Worm (Caenorhabditis elegans) whole organism, early embryonic: ENCODE measurements around the gene ZK622.4.

Source experiments
- B0310.2 ChIP-seq: sonication (generic microtip); optimal IDR thresholded peaks from 2 replicates; lab custom pipeline; 2016; ENCODE audit warnings: mild to moderate bottlenecking, missing genetic modification characterization, missing compliant biosample characterization
- F13C5.2 ChIP-seq: sonication (generic microtip); optimal IDR thresholded peaks from 2 replicates; lab custom pipeline; 2017; ENCODE audit warnings: mild to moderate bottlenecking, missing genetic modification characterization, inconsistent platforms, missing compliant biosample characterization
- aly-1 ChIP-seq: sonication (generic microtip); optimal IDR thresholded peaks from 2 replicates; lab custom pipeline; 2016; ENCODE audit warnings: missing genetic modification characterization, missing compliant biosample characterization
- ama-1 ChIP-seq: fragments of 150-350 bp; optimal IDR thresholded peaks from 2 replicates; lab custom pipeline; 2014
- ceh-13 ChIP-seq: fragments of 200-800 bp; sonication (Bioruptor generic); optimal IDR thresholded peaks from 2 replicates; lab custom pipeline; 2018; ENCODE audit warnings: mild to moderate bottlenecking, missing genetic modification characterization, missing compliant biosample characterization
- ceh-36 ChIP-seq: sonication (generic microtip); optimal IDR thresholded peaks from 2 replicates; lab custom pipeline; 2016; ENCODE audit warnings: missing genetic modification characterization, inconsistent platforms, missing compliant biosample characterization
- ets-7 ChIP-seq: sonication (generic microtip); optimal IDR thresholded peaks from 2 replicates; lab custom pipeline; 2016; ENCODE audit warnings: missing genotype, missing genetic modification characterization, missing compliant biosample characterization
- flt-1 ChIP-seq: fragments of 200-800 bp; sonication (Bioruptor generic); IDR thresholded peaks from 2 replicates; pipeline ENCODE4 v1.3.6; 2022; ENCODE audit warnings: missing genetic modification characterization, missing compliant biosample characterization
- hmbx-1 ChIP-seq: sonication (generic microtip); optimal IDR thresholded peaks from 2 replicates; lab custom pipeline; 2016; ENCODE audit warnings: mild to moderate bottlenecking, missing genetic modification characterization, missing compliant biosample characterization
- hmg-4 ChIP-seq: fragments of 200-800 bp; sonication (Bioruptor generic); optimal IDR thresholded peaks from 2 replicates; lab custom pipeline; 2018; ENCODE audit warnings: mild to moderate bottlenecking, missing genetic modification characterization, missing compliant biosample characterization
- hnd-1 ChIP-seq: sonication (generic microtip); optimal IDR thresholded peaks from 2 replicates; lab custom pipeline; 2016; ENCODE audit warnings: missing genetic modification characterization, missing compliant biosample characterization
- pes-1 ChIP-seq: fragments of 200-800 bp; sonication (Bioruptor generic); IDR thresholded peaks from 2 replicates; pipeline ENCODE4 v1.3.6; 2022; ENCODE audit warnings: missing genetic modification reagents, missing genetic modification characterization, missing compliant biosample characterization
- scrt-1 ChIP-seq: fragments of 200-800 bp; sonication (Bioruptor generic); IDR thresholded peaks from 2 replicates; pipeline ENCODE4 v1.3.6; 2022; ENCODE audit warnings: missing genetic modification characterization, missing compliant biosample characterization
- sea-1 ChIP-seq: fragments of 200-800 bp; sonication (Bioruptor generic); conservative IDR thresholded peaks from 2 replicates; pipeline ENCODE4 v1.3.6; 2022; ENCODE audit warnings: missing genetic modification characterization, missing compliant biosample characterization
- tbx-11 ChIP-seq: fragments of 200-800 bp; sonication (Bioruptor generic); IDR thresholded peaks from 2 replicates; pipeline ENCODE4 v1.3.6; 2022; ENCODE audit warnings: missing genetic modification characterization, missing compliant biosample characterization
- tbx-37 ChIP-seq: fragments of 200-800 bp; sonication (Bioruptor generic); conservative IDR thresholded peaks from 2 replicates; pipeline ENCODE4 v1.3.6; 2022; ENCODE audit warnings: missing genetic modification reagents, missing genetic modification characterization, missing compliant biosample characterization
- tra-4 ChIP-seq: sonication (generic microtip); optimal IDR thresholded peaks from 2 replicates; lab custom pipeline; 2017; ENCODE audit warnings: missing genetic modification characterization, missing compliant biosample characterization

Gene ZK622.4

DNA sequence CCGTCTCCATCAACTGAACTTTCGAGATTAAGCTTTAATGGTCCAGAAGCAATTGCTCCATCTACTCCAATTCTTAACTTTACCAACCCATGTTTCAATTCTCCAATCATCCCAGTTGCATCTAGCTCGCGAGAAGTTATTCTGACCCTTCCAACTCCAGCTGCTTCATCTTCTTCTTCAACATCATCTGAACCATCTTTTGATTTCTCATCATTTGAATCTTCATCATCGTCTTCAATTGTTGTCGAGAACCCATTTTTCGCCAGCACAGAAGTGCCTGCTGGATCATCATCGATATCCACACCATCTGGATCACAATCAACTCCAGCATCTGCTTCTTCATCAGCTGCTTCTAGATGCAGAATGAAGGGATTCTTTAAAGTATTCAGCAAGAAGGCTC lies 47.0 kb downstream of the ZK622.4 start:
- no peak for TF ChIP-seq hnd-1 (tag; lab: Kevin White, UChicago)
- no peak for TF ChIP-seq scrt-1 (GFP tag; lab: Robert Waterston, UW)
- TF ChIP-seq flt-1 (GFP tag; lab: Robert Waterston, UW) = no peak
- no peak for TF ChIP-seq ceh-36 (tag; lab: Kevin White, UChicago)
- TF ChIP-seq tbx-11 (GFP tag; lab: Robert Waterston, UW) = no peak
- TF ChIP-seq B0310.2 (tag; lab: Kevin White, UChicago) = no peak

- no peak for TF ChIP-seq hmg-4 (GFP tag; lab: Kevin White, UChicago)
- no peak for TF ChIP-seq sea-1 (GFP tag; lab: Robert Waterston, UW)
- TF ChIP-seq B0310.2 (tag; lab: Kevin White, UChicago) = no peak
- TF ChIP-seq hnd-1 (tag; lab: Kevin White, UChicago) = no peak
- no peak for TF ChIP-seq tbx-37 (GFP tag; lab: Robert Waterston, UW)
- TF ChIP-seq tbx-11 (GFP tag; lab: Robert Waterston, UW) = no peak
- no peak for TF ChIP-seq tra-4 (tag; lab: Kevin White, UChicago)
- TF ChIP-seq pes-1 (GFP tag; lab: Robert Waterston, UW) = no peak
- TF ChIP-seq F13C5.2 (tag; lab: Kevin White, UChicago) = no peak
- TF ChIP-seq ceh-13 = no peak
- TF ChIP-seq ets-7 (tag; lab: Kevin White, UChicago) = no peak
- no peak for TF ChIP-seq aly-1
- no peak for TF ChIP-seq scrt-1 (GFP tag; lab: Robert Waterston, UW)
- no peak for TF ChIP-seq ama-1 (lab: Kevin White, UChicago)
These were observed 48.4 kb downstream of the ZK622.4 start for ce11 chrII:5340672-5341568.

- TF ChIP-seq hnd-1 (tag; lab: Kevin White, UChicago) (no peak), ama-1 (lab: Kevin White, UChicago) (no peak), sea-1 (GFP tag; lab: Robert Waterston, UW) (no peak), ceh-13 (no peak), tbx-11 (GFP tag; lab: Robert Waterston, UW) (no peak)
These were observed 49.1 kb downstream of the ZK622.4 start for ce11 chrII:5341573-5341972.

ce11 chrII:5342412-5342811 lies 49.9 kb downstream of the ZK622.4 start:
- TF ChIP-seq scrt-1 (GFP tag; lab: Robert Waterston, UW) (no peak), hmbx-1 (tag; lab: Kevin White, UChicago) (no peak), hnd-1 (tag; lab: Kevin White, UChicago) (no peak), B0310.2 (tag; lab: Kevin White, UChicago) (no peak), tbx-37 (GFP tag; lab: Robert Waterston, UW) (no peak), tbx-11 (GFP tag; lab: Robert Waterston, UW) (no peak), sea-1 (GFP tag; lab: Robert Waterston, UW) (no peak), hmg-4 (GFP tag; lab: Kevin White, UChicago) (no peak), flt-1 (GFP tag; lab: Robert Waterston, UW) (no peak), tra-4 (tag; lab: Kevin White, UChicago) (no peak), ets-7 (tag; lab: Kevin White, UChicago) (no peak), ceh-13 (no peak), ama-1 (lab: Kevin White, UChicago) (no peak), F13C5.2 (tag; lab: Kevin White, UChicago) (no peak), ceh-36 (tag; lab: Kevin White, UChicago) (no peak), aly-1 (no peak), pes-1 (GFP tag; lab: Robert Waterston, UW) (no peak)
